Fruit fly (Drosophila melanogaster) whole organism, adult: ENCODE measurements around the gene CecC.

Source experiments
- Clk ChIP-seq: fragments of 200-800 bp; sonication (Bioruptor generic); optimal IDR thresholded peaks from 2 replicates; lab custom pipeline; 2017; ENCODE audit warnings: missing biosample characterization, missing genetic modification characterization
- Crg-1 ChIP-seq: fragments of 200-800 bp; sonication (Bioruptor generic); optimal IDR thresholded peaks from 2 replicates; lab custom pipeline; 2016; ENCODE audit warnings: missing biosample characterization, missing genetic modification characterization

DNA sequence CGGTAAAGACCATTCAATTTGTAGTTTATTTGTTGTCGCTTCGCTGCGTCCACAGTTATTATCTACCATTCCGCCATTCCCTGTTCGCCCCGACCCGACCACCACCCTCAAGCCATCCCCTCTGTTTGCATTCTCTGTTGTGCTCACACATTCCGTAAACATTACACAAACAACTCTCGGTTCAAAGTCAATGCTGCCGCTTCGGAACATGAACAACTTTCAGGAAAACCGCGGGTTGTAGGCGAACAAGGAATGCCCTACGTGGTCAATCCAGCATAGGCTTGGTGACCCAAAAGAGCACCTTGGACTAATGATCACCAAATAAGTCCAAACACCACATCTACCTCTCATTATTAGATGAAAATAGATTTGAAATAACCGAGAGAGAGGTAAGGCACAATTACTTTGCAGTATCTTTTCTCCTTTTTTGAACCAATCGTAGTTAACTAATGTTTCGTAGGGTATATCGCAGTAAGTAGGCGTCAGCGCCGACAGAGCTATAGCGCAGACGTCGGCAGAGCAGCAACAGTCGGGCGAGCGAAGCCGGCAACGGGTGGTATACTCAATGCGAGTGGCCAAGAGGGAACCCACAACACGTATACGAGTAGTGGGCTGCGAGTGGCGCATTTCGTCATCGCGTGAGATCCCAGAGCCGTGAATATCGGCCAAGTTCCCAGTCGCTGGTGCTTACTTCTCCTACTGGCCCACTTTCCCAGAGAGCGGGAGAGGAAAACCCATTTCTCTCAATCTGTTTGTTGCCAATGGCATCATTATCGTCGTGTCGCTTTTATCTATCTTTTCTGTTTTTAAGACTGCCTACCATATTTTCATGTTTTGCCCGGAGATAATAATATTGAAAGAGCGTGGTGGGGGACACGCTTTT lies 12.9 kb upstream of the CecC start:
- TF ChIP-seq Clk (GFP tag; lab: Kevin White, UChicago), result peak; percentile 84
- TF ChIP-seq Crg-1 (GFP tag; lab: Kevin White, UChicago), result peak; percentile 58
